Worm (Caenorhabditis elegans) whole organism, young adult: ENCODE measurements around the gene F49C5.3.

Experiments
- C17E4.6 ChIP-seq: fragments of 200-800 bp; sonication (Bioruptor generic); IDR thresholded peaks from 2 replicates; pipeline ENCODE4 v1.3.6; 2022; ENCODE audit warnings: missing genetic modification reagents, missing genetic modification characterization, missing compliant biosample characterization
- D2030.7 ChIP-seq: fragments of 200-800 bp; sonication (Bioruptor generic); IDR thresholded peaks from 2 replicates; pipeline ENCODE4 v1.3.6; 2022; ENCODE audit warnings: missing genetic modification reagents, missing genetic modification characterization, missing compliant biosample characterization
- F37B4.10 ChIP-seq: fragments of 200-800 bp; sonication (Bioruptor generic); IDR thresholded peaks from 2 replicates; pipeline ENCODE4 v1.3.6; 2022; ENCODE audit warnings: missing genetic modification characterization, missing compliant biosample characterization
- F52B5.7 ChIP-seq: sonication (generic microtip); optimal IDR thresholded peaks from 2 replicates; lab custom pipeline; 2016; ENCODE audit warnings: mild to moderate bottlenecking, missing genetic modification characterization, missing compliant biosample characterization
- Y53F4B.3 ChIP-seq: fragments of 200-800 bp; sonication (Bioruptor generic); IDR thresholded peaks from 2 replicates; pipeline ENCODE4 v1.3.6; 2022; ENCODE audit warnings: missing genetic modification reagents, missing genetic modification characterization, missing compliant biosample characterization
- Y56A3A.18 ChIP-seq: fragments of 200-800 bp; sonication (Bioruptor generic); IDR thresholded peaks from 2 replicates; pipeline ENCODE4 v1.3.6; 2022; ENCODE audit warnings: missing genetic modification reagents, missing genetic modification characterization, missing compliant biosample characterization
- Y79H2A.3 ChIP-seq: fragments of 200-800 bp; sonication (Bioruptor generic); conservative IDR thresholded peaks from 2 replicates; pipeline ENCODE4 v1.3.6; 2022; ENCODE audit warnings: missing genetic modification reagents, missing genetic modification characterization, missing compliant biosample characterization
- akir-1 ChIP-seq: fragments of 200-800 bp; sonication (Bioruptor generic); optimal IDR thresholded peaks from 2 replicates; lab custom pipeline; 2018; ENCODE audit warnings: mild to moderate bottlenecking, missing genetic modification characterization, moderate library complexity, missing compliant biosample characterization
- cebp-2 ChIP-seq: fragments of 200-800 bp; sonication (Bioruptor generic); IDR thresholded peaks from 2 replicates; pipeline ENCODE4 v1.3.6; 2022; ENCODE audit warnings: missing genetic modification characterization, missing compliant biosample characterization
- ceh-27 ChIP-seq: fragments of 200-800 bp; sonication (Bioruptor generic); optimal IDR thresholded peaks from 2 replicates; lab custom pipeline; 2018; ENCODE audit warnings: mild to moderate bottlenecking, missing genetic modification characterization, moderate library complexity, missing compliant biosample characterization
- ceh-79 ChIP-seq: sonication (generic microtip); optimal IDR thresholded peaks from 2 replicates; lab custom pipeline; 2017; ENCODE audit warnings: mild to moderate bottlenecking, missing genetic modification characterization, missing compliant biosample characterization
- chd-7 ChIP-seq: sonication (generic microtip); optimal IDR thresholded peaks from 2 replicates; lab custom pipeline; 2016; ENCODE audit warnings: mild to moderate bottlenecking, missing genetic modification characterization, moderate library complexity, missing compliant biosample characterization
- egl-44 ChIP-seq: fragments of 200-800 bp; sonication (Bioruptor generic); IDR thresholded peaks from 2 replicates; pipeline ENCODE4 v1.3.6; 2022; ENCODE audit warnings: missing genetic modification reagents, missing genetic modification characterization, missing compliant biosample characterization
- gei-17 ChIP-seq: fragments of 200-800 bp; sonication (Bioruptor generic); optimal IDR thresholded peaks from 2 replicates; lab custom pipeline; 2018; ENCODE audit warnings: mild to moderate bottlenecking, missing genetic modification characterization, missing compliant biosample characterization
- hlh-12 ChIP-seq: sonication (generic microtip); optimal IDR thresholded peaks from 2 replicates; lab custom pipeline; 2016; ENCODE audit warnings: missing genetic modification characterization, missing compliant biosample characterization
- hmg-1.2 ChIP-seq: fragments of 200-800 bp; sonication (Bioruptor generic); IDR thresholded peaks from 2 replicates; pipeline ENCODE4 v1.3.6; 2022; ENCODE audit warnings: missing genetic modification reagents, missing genetic modification characterization, missing compliant biosample characterization
- hsf-1 ChIP-seq: fragments of 200-800 bp; sonication (Bioruptor generic); IDR thresholded peaks from 2 replicates; pipeline ENCODE4 v1.3.6; 2022; ENCODE audit warnings: missing genetic modification reagents, missing genetic modification characterization, missing compliant biosample characterization
- lag-1 ChIP-seq: fragments of 200-800 bp; sonication (Bioruptor generic); IDR thresholded peaks from 2 replicates; pipeline ENCODE4 v1.3.6; 2022; ENCODE audit warnings: missing genetic modification reagents, missing genetic modification characterization, missing compliant biosample characterization
- lin-26 ChIP-seq: fragments of 200-800 bp; sonication (Bioruptor generic); IDR thresholded peaks from 2 replicates; pipeline ENCODE4 v1.3.6; 2022; ENCODE audit warnings: missing genetic modification reagents, missing genetic modification characterization, missing compliant biosample characterization
- lin-54 ChIP-seq: fragments of 200-800 bp; sonication (Bioruptor generic); optimal IDR thresholded peaks from 2 replicates; lab custom pipeline; 2018; ENCODE audit warnings: mild to moderate bottlenecking, missing genetic modification characterization, missing compliant biosample characterization
- madf-10 ChIP-seq: sonication (generic microtip); optimal IDR thresholded peaks from 2 replicates; lab custom pipeline; 2016; ENCODE audit warnings: mild to moderate bottlenecking, missing genetic modification characterization, missing compliant biosample characterization
- madf-8 ChIP-seq: fragments of 200-800 bp; sonication (Bioruptor generic); conservative IDR thresholded peaks from 2 replicates; pipeline ENCODE4 v1.3.6; 2022; ENCODE audit warnings: missing genetic modification reagents, missing genetic modification characterization, missing compliant biosample characterization
- mcd-1 ChIP-seq: fragments of 200-800 bp; sonication (Bioruptor generic); IDR thresholded peaks from 2 replicates; pipeline ENCODE4 v1.3.6; 2022; ENCODE audit warnings: missing genetic modification reagents, missing genetic modification characterization, missing compliant biosample characterization
- mxl-1 ChIP-seq: sonication (generic microtip); optimal IDR thresholded peaks from 2 replicates; lab custom pipeline; 2016; ENCODE audit warnings: missing genetic modification characterization, missing compliant biosample characterization
- nfya-1 ChIP-seq: sonication (generic microtip); optimal IDR thresholded peaks from 2 replicates; lab custom pipeline; 2017; ENCODE audit warnings: antibody characterized with exemption, missing compliant biosample characterization, missing genetic modification characterization, borderline replicate concordance; ENCODE audit not compliant: insufficient read depth
- repo-1 ChIP-seq: sonication (generic microtip); optimal IDR thresholded peaks from 2 replicates; lab custom pipeline; 2017; ENCODE audit warnings: mild to moderate bottlenecking, missing genetic modification characterization, missing compliant biosample characterization
- sea-2 ChIP-seq: fragments of 200-800 bp; sonication (Bioruptor generic); IDR thresholded peaks from 2 replicates; pipeline ENCODE4 v1.3.6; 2022; ENCODE audit warnings: missing genetic modification characterization, missing compliant biosample characterization
- snpc-1.1 ChIP-seq: sonication (generic microtip); optimal IDR thresholded peaks from 2 replicates; lab custom pipeline; 2017; ENCODE audit warnings: missing genetic modification characterization, mild to moderate bottlenecking, missing compliant biosample characterization, antibody characterized with exemption, moderate library complexity, missing genotype, missing genetic modification reagents; ENCODE audit not compliant: insufficient read depth
- somi-1 ChIP-seq: fragments of 200-800 bp; sonication (Bioruptor generic); optimal IDR thresholded peaks from 2 replicates; lab custom pipeline; 2018; ENCODE audit warnings: mild to moderate bottlenecking, missing genetic modification characterization, missing compliant biosample characterization
- tbp1 ChIP-seq: fragments of 200-800 bp; sonication (Bioruptor generic); optimal IDR thresholded peaks from 2 replicates; lab custom pipeline; 2018; ENCODE audit warnings: mild to moderate bottlenecking, missing genetic modification characterization, missing compliant biosample characterization
- tbx-9 ChIP-seq: sonication (generic microtip); optimal IDR thresholded peaks from 2 replicates; lab custom pipeline; 2016; ENCODE audit warnings: borderline replicate concordance, missing genetic modification characterization, inconsistent platforms, missing compliant biosample characterization
- tlf-1 ChIP-seq: fragments of 200-800 bp; sonication (Bioruptor generic); optimal IDR thresholded peaks from 2 replicates; lab custom pipeline; 2018; ENCODE audit warnings: mild to moderate bottlenecking, missing genetic modification characterization, missing compliant biosample characterization
- unc-130 ChIP-seq: sonication (generic microtip); optimal IDR thresholded peaks from 2 replicates; lab custom pipeline; 2016; ENCODE audit warnings: missing genetic modification reagents, missing genetic modification characterization, missing compliant biosample characterization
- unc-62 ChIP-seq: fragments of 150-350 bp; optimal IDR thresholded peaks from 2 replicates; lab custom pipeline; 2014; ENCODE audit warnings: missing biosample characterization, missing genetic modification reagents, missing genetic modification characterization
- xnd-1 ChIP-seq: sonication (generic microtip); optimal IDR thresholded peaks from 2 replicates; lab custom pipeline; 2016; ENCODE audit warnings: missing genotype, missing genetic modification reagents, missing genetic modification characterization, missing compliant biosample characterization
- zfh-2 ChIP-seq: fragments of 200-800 bp; sonication (Bioruptor generic); conservative IDR thresholded peaks from 2 replicates; pipeline ENCODE4 v1.3.6; 2022; ENCODE audit warnings: missing genetic modification reagents, missing genetic modification characterization, missing compliant biosample characterization
- ztf-18 ChIP-seq: sonication (generic microtip); optimal IDR thresholded peaks from 2 replicates; lab custom pipeline; 2016; ENCODE audit warnings: missing genotype, mild to moderate bottlenecking, missing genetic modification characterization, missing compliant biosample characterization

The F49C5.3 gene

ce11 chrII:12542594-12542997 is 6.3 kb downstream of the F49C5.3 start (continued):
- TF ChIP-seq hmg-1.2 (GFP tag; lab: Robert Waterston, UW) = peak; percentile 48
- TF ChIP-seq akir-1 (GFP tag; lab: Kevin White, UChicago) = no peak
- no peak for TF ChIP-seq Y53F4B.3 (GFP tag; lab: Robert Waterston, UW)
- TF ChIP-seq ztf-18 (tag; lab: Kevin White, UChicago) = peak; percentile 42
- TF ChIP-seq D2030.7 = no peak; the same call in none of the 2 replicates
- TF ChIP-seq mxl-1 (tag; lab: Kevin White, UChicago) = peak; percentile 34
- no peak for TF ChIP-seq Y56A3A.18 (GFP tag; lab: Robert Waterston, UW)
- no peak for TF ChIP-seq C17E4.6 (GFP tag; lab: Robert Waterston, UW)
- TF ChIP-seq tbp1 (GFP tag; lab: Kevin White, UChicago) = peak; percentile 84
- no peak for TF ChIP-seq somi-1 (GFP tag; lab: Kevin White, UChicago)
- TF ChIP-seq Y79H2A.3 (GFP tag; lab: Robert Waterston, UW) = no peak
- TF ChIP-seq tbx-9 (tag; lab: Kevin White, UChicago) = no peak
- TF ChIP-seq chd-7 (tag; lab: Kevin White, UChicago) = no peak
- peak; percentile 5 for TF ChIP-seq unc-130 (GFP tag; lab: Kevin White, UChicago)
- peak; percentile 30; the same call in 1 of the 2 replicates for TF ChIP-seq egl-44 (GFP tag; lab: Robert Waterston, UW)
- no peak for TF ChIP-seq ceh-79
- peak; percentile 37 for TF ChIP-seq madf-10 (tag; lab: Kevin White, UChicago)
- TF ChIP-seq zfh-2 (GFP tag; lab: Robert Waterston, UW) = no peak
- TF ChIP-seq tlf-1 (GFP tag; lab: Kevin White, UChicago) = no peak
- no peak for TF ChIP-seq F52B5.7 (tag; lab: Kevin White, UChicago)
- no peak for TF ChIP-seq unc-62
- TF ChIP-seq F37B4.10 (GFP tag; lab: Robert Waterston, UW) = no peak
- no peak for TF ChIP-seq hlh-12
- no peak for TF ChIP-seq nfya-1 (tag; lab: Kevin White, UChicago)
- TF ChIP-seq ceh-27 (GFP tag; lab: Kevin White, UChicago) = no peak
- no peak for TF ChIP-seq gei-17 (GFP tag; lab: Kevin White, UChicago)

- TF ChIP-seq cebp-2 = no peak
- TF ChIP-seq snpc-1.1 (tag; lab: Kevin White, UChicago) = no peak
Observed at ce11 chrII:12544533-12544932, 8.2 kb downstream of the F49C5.3 start, which contains the start of gene F49C5.9. Gene F49C5.9 (minus strand): TSS chrII:12544633.

ce11 chrII:12546413-12546812 is 10.1 kb downstream of the F49C5.3 start, which contains the start of the genes F49C5.5 and F49C5.10:
Gene F49C5.5 (minus strand): TSS chrII:12546513.
Gene F49C5.10 (plus strand): TSS chrII:12546756.
- no peak for TF ChIP-seq lin-54 (GFP tag; lab: Kevin White, UChicago)

- TF ChIP-seq madf-8 (GFP tag; lab: Robert Waterston, UW) (no peak), mcd-1 (GFP tag; lab: Robert Waterston, UW) (no peak), somi-1 (GFP tag; lab: Kevin White, UChicago) (no peak), sea-2 (GFP tag; lab: Robert Waterston, UW) (no peak), repo-1 (tag; lab: Kevin White, UChicago) (no peak), Y53F4B.3 (GFP tag; lab: Robert Waterston, UW) (no peak), lin-26 (GFP tag; lab: Robert Waterston, UW) (no peak), xnd-1 (tag; lab: Kevin White, UChicago) (no peak), lag-1 (GFP tag; lab: Robert Waterston, UW) (no peak), hsf-1 (GFP tag; lab: Robert Waterston, UW) (no peak)
- TF ChIP-seq, all 124 proteins: peak for 0
Observed at ce11 chrII:12547547-12547946, 11.2 kb downstream of the F49C5.3 start, which contains the start of gene F49C5.16. Gene F49C5.16 (plus strand): TSS chrII:12547847.
